Fruit fly (Drosophila melanogaster) whole organism, embryonic: ENCODE data around the gene CG13047.

Experiments
- Atf6 ChIP-seq: fragments of 200-800 bp; sonication (Bioruptor generic); IDR thresholded peaks from 2 replicates; pipeline ENCODE4 v1.3.6; 2022; ENCODE audit warnings: missing biosample characterization, missing genetic modification characterization
- CG10321 ChIP-seq: fragments of 200-800 bp; sonication (Bioruptor generic); IDR thresholded peaks from 2 replicates; pipeline ENCODE4 v1.3.6; 2022; ENCODE audit warnings: missing biosample characterization, missing genetic modification characterization
- CG10654 ChIP-seq: fragments of 200-800 bp; sonication (Bioruptor generic); optimal IDR thresholded peaks from 2 replicates; lab custom pipeline; 2016; ENCODE audit warnings: missing biosample characterization, missing genetic modification characterization
- CG11696 ChIP-seq: fragments of 200-800 bp; sonication (Bioruptor generic); IDR thresholded peaks from 2 replicates; pipeline ENCODE4 v1.3.6; 2022; ENCODE audit warnings: missing biosample characterization, missing genetic modification characterization
- CG12155 ChIP-seq: fragments of 200-800 bp; sonication (Bioruptor generic); optimal IDR thresholded peaks from 3 replicates; lab custom pipeline; 2016; ENCODE audit warnings: missing biosample characterization, missing genetic modification characterization
- CG12744 ChIP-seq: fragments of 200-800 bp; sonication (Bioruptor generic); optimal IDR thresholded peaks from 2 replicates; lab custom pipeline; 2016; ENCODE audit warnings: missing biosample characterization, missing genetic modification characterization
- CG13296 ChIP-seq: fragments of 200-800 bp; sonication (Bioruptor generic); optimal IDR thresholded peaks from 3 replicates; lab custom pipeline; 2018; ENCODE audit warnings: missing biosample characterization, mild to moderate bottlenecking, missing genetic modification characterization
- CG13424 ChIP-seq: fragments of 200-800 bp; sonication (Bioruptor generic); optimal IDR thresholded peaks from 2 replicates; lab custom pipeline; 2019; ENCODE audit warnings: missing biosample characterization, mild to moderate bottlenecking, missing genetic modification characterization, moderate library complexity
- CG13775 ChIP-seq: fragments of 200-800 bp; sonication (Bioruptor generic); optimal IDR thresholded peaks from 3 replicates; lab custom pipeline; 2017; ENCODE audit warnings: missing biosample characterization, mild to moderate bottlenecking, missing genetic modification characterization
- CG14441 ChIP-seq: fragments of 200-800 bp; sonication (Bioruptor generic); IDR thresholded peaks from 2 replicates; pipeline ENCODE4 v1.3.6; 2022; ENCODE audit warnings: missing biosample characterization, missing genetic modification characterization
- CG15073 ChIP-seq: fragments of 200-800 bp; sonication (Bioruptor generic); optimal IDR thresholded peaks from 2 replicates; lab custom pipeline; 2016; ENCODE audit warnings: missing biosample characterization, missing genetic modification characterization
- CG1529 ChIP-seq: fragments of 200-800 bp; sonication (Bioruptor generic); optimal IDR thresholded peaks from 3 replicates; lab custom pipeline; 2018; ENCODE audit warnings: missing biosample characterization, missing genetic modification characterization
- CG1647 ChIP-seq: fragments of 200-800 bp; sonication (Bioruptor generic); optimal IDR thresholded peaks from 3 replicates; lab custom pipeline; 2016; ENCODE audit warnings: missing biosample characterization, missing genetic modification characterization
- CG17328 ChIP-seq: fragments of 200-800 bp; sonication (Bioruptor generic); IDR thresholded peaks from 2 replicates; pipeline ENCODE4 v1.3.6; 2022; ENCODE audit warnings: missing biosample characterization, missing genetic modification characterization
- CG17385 ChIP-seq: fragments of 200-800 bp; sonication (Bioruptor generic); optimal IDR thresholded peaks from 3 replicates; lab custom pipeline; 2018; ENCODE audit warnings: missing biosample characterization, mild to moderate bottlenecking, missing genetic modification characterization
- CG2129 ChIP-seq: fragments of 200-800 bp; sonication (Bioruptor generic); IDR thresholded peaks from 2 replicates; pipeline ENCODE4 v1.3.6; 2022; ENCODE audit warnings: missing biosample characterization, missing genetic modification characterization; ENCODE audit not compliant: partially characterized antibody
- CG30403 ChIP-seq: fragments of 200-800 bp; sonication (Bioruptor generic); optimal IDR thresholded peaks from 3 replicates; lab custom pipeline; 2016; ENCODE audit warnings: missing biosample characterization, missing genetic modification characterization
- CG32767 ChIP-seq: fragments of 200-800 bp; sonication (Bioruptor generic); IDR thresholded peaks from 2 replicates; pipeline ENCODE4 v1.3.6; 2022; ENCODE audit warnings: missing biosample characterization, missing genetic modification characterization
- CG34422 ChIP-seq: fragments of 200-800 bp; sonication (Bioruptor generic); IDR thresholded peaks from 3 replicates; pipeline ENCODE4 v1.3.6; 2022; ENCODE audit warnings: missing biosample characterization, missing genetic modification characterization
- CG9797 ChIP-seq: fragments of 200-800 bp; sonication (Bioruptor generic); optimal IDR thresholded peaks from 3 replicates; lab custom pipeline; 2018; ENCODE audit warnings: missing biosample characterization, mild to moderate bottlenecking, missing genetic modification characterization
- Chrac-16 ChIP-seq: fragments of 200-800 bp; sonication (Bioruptor generic); optimal IDR thresholded peaks from 3 replicates; lab custom pipeline; 2016; ENCODE audit warnings: missing biosample characterization, missing genetic modification characterization
- E2f2 ChIP-seq: fragments of 200-800 bp; sonication (Bioruptor generic); IDR thresholded peaks from 2 replicates; pipeline ENCODE4 v1.3.6; 2022; ENCODE audit warnings: missing biosample characterization, missing genetic modification characterization
- Ets97D ChIP-seq: fragments of 200-800 bp; sonication (Bioruptor generic); optimal IDR thresholded peaks from 3 replicates; lab custom pipeline; 2016; ENCODE audit warnings: missing biosample characterization, missing genetic modification characterization
- Gug ChIP-seq: fragments of 200-800 bp; sonication (Bioruptor generic); IDR thresholded peaks from 4 replicates; pipeline ENCODE4 v1.3.6; 2022; ENCODE audit warnings: missing biosample characterization, missing genetic modification characterization
- HLH4C ChIP-seq: fragments of 200-800 bp; sonication (Bioruptor generic); IDR thresholded peaks from 3 replicates; pipeline ENCODE4 v1.3.6; 2022; ENCODE audit warnings: missing biosample characterization, missing genetic modification characterization; ENCODE audit not compliant: partially characterized antibody
- Hr51 ChIP-seq, 2 experiments: fragments of 200-800 bp; sonication (Bioruptor generic); optimal IDR thresholded peaks; 2 replicates in 1 of 2; 3 replicates in 1 of 2; lab custom pipeline; 2016 to 2018; ENCODE audit warnings: missing biosample characterization in 2 of 2, missing genetic modification characterization in 2 of 2, mild to moderate bottlenecking in 1 of 2, moderate library complexity in 1 of 2
- Max ChIP-seq: fragments of 200-800 bp; sonication (Bioruptor generic); optimal IDR thresholded peaks from 2 replicates; lab custom pipeline; 2016; ENCODE audit warnings: missing biosample characterization, mild to moderate bottlenecking, missing genetic modification characterization
- Meics ChIP-seq: fragments of 200-800 bp; sonication (Bioruptor generic); optimal IDR thresholded peaks from 2 replicates; lab custom pipeline; 2017; ENCODE audit warnings: missing biosample characterization, mild to moderate bottlenecking, missing genetic modification characterization
- Oli ChIP-seq: fragments of 200-800 bp; sonication (Bioruptor generic); optimal IDR thresholded peaks from 2 replicates; lab custom pipeline; 2018; ENCODE audit warnings: missing biosample characterization, mild to moderate bottlenecking, missing genetic modification characterization, moderate library complexity
- Ptx1 ChIP-seq: fragments of 200-800 bp; sonication (Bioruptor generic); IDR thresholded peaks from 2 replicates; pipeline ENCODE4 v1.3.6; 2022; ENCODE audit warnings: missing biosample characterization, missing genetic modification characterization
- Rfx ChIP-seq: fragments of 200-800 bp; sonication (Bioruptor generic); IDR thresholded peaks from 2 replicates; pipeline ENCODE4 v1.3.6; 2022; ENCODE audit warnings: missing biosample characterization, missing genetic modification characterization
- Stat92E ChIP-seq, 3 experiments: fragments of >200 bp in 2 of 3; fragments of 200-800 bp in 1 of 3; sonication (Bioruptor generic) in 1 of 3; optimal IDR thresholded peaks; 2 replicates each; lab custom pipeline; 2017 to 2019; ENCODE audit warnings: missing biosample characterization in 3 of 3, missing genetic modification characterization in 3 of 3, mild to moderate bottlenecking in 1 of 3, moderate library complexity in 1 of 3
- Xbp1 ChIP-seq: fragments of 200-800 bp; sonication (Bioruptor generic); optimal IDR thresholded peaks from 3 replicates; lab custom pipeline; 2016; ENCODE audit warnings: missing biosample characterization, mild to moderate bottlenecking, missing genetic modification characterization
- ap ChIP-seq: fragments of 200-800 bp; sonication (Bioruptor generic); IDR thresholded peaks from 2 replicates; pipeline ENCODE4 v1.3.6; 2022; ENCODE audit warnings: missing biosample characterization, missing genetic modification characterization
- ash1 ChIP-seq: fragments of 200-800 bp; sonication (Bioruptor generic); optimal IDR thresholded peaks from 2 replicates; lab custom pipeline; 2018; ENCODE audit warnings: missing biosample characterization, mild to moderate bottlenecking, missing genetic modification characterization
- dysf ChIP-seq: fragments of 200-800 bp; sonication (Bioruptor generic); IDR thresholded peaks from 3 replicates; pipeline ENCODE4 v1.3.6; 2022; ENCODE audit warnings: missing biosample characterization, missing genetic modification characterization
- esg ChIP-seq: fragments of 200-800 bp; sonication (Bioruptor generic); conservative IDR thresholded peaks from 2 replicates; pipeline ENCODE4 v1.3.6; 2022; ENCODE audit warnings: missing biosample characterization, missing genetic modification characterization
- gcm ChIP-seq: fragments of 200-800 bp; sonication (Bioruptor generic); optimal IDR thresholded peaks from 2 replicates; lab custom pipeline; 2019; ENCODE audit warnings: missing biosample characterization, mild to moderate bottlenecking, missing genetic modification characterization, moderate library complexity
- hkb ChIP-seq, 2 experiments: fragments of 200-800 bp in 1 of 2; fragments of >200 bp in 1 of 2; sonication (Bioruptor generic) in 1 of 2; IDR thresholded peaks in 1 of 2; optimal IDR thresholded peaks in 1 of 2; 2 replicates each; pipeline versions ENCODE4 v1.3.6 to Lab custom; 2017 to 2022; ENCODE audit warnings: missing biosample characterization in 1 of 2, missing genetic modification characterization in 1 of 2
- onecut ChIP-seq: fragments of 200-800 bp; sonication (Bioruptor generic); IDR thresholded peaks from 2 replicates; pipeline ENCODE4 v1.3.6; 2022; ENCODE audit warnings: missing biosample characterization, missing genetic modification characterization
- prd ChIP-seq, 3 experiments: fragments of >200 bp in 2 of 3; fragments of 200-800 bp in 1 of 3; sonication (Bioruptor generic) in 1 of 3; optimal IDR thresholded peaks in 2 of 3; IDR thresholded peaks in 1 of 3; 2 replicates in 2 of 3; 3 replicates in 1 of 3; pipeline versions ENCODE4 v1.3.6 to Lab custom; 2017 to 2022; ENCODE audit warnings: missing biosample characterization in 1 of 3, missing genetic modification characterization in 1 of 3
- pum ChIP-seq: fragments of 200-800 bp; sonication (Bioruptor generic); optimal IDR thresholded peaks from 2 replicates; lab custom pipeline; 2016; ENCODE audit warnings: missing biosample characterization, missing genetic modification characterization
- sens ChIP-seq: fragments of 200-800 bp; sonication (Bioruptor generic); peaks from one replicate; lab custom pipeline; 2016; ENCODE audit warnings: missing biosample characterization, missing genetic modification characterization
- sisA ChIP-seq: fragments of 200-800 bp; sonication (Bioruptor generic); IDR thresholded peaks from 2 replicates; pipeline ENCODE4 v1.3.6; 2022; ENCODE audit warnings: missing biosample characterization, missing genetic modification characterization
- stc ChIP-seq: fragments of 200-800 bp; sonication (Bioruptor generic); IDR thresholded peaks from 2 replicates; pipeline ENCODE4 v1.3.6; 2022; ENCODE audit warnings: missing biosample characterization, missing genetic modification characterization
- tap ChIP-seq: fragments of 200-800 bp; optimal IDR thresholded peaks from 3 replicates; lab custom pipeline; 2019; ENCODE audit warnings: missing biosample characterization, mild to moderate bottlenecking, missing genetic modification characterization, moderate library complexity
- tgo ChIP-seq: fragments of 200-800 bp; sonication (Bioruptor generic); IDR thresholded peaks from 3 replicates; pipeline ENCODE4 v1.3.6; 2022; ENCODE audit warnings: missing biosample characterization, missing genetic modification characterization
- tin ChIP-seq: fragments of 200-800 bp; sonication (Bioruptor generic); optimal IDR thresholded peaks from 3 replicates; lab custom pipeline; 2016; ENCODE audit warnings: missing biosample characterization, missing genetic modification characterization
- vvl ChIP-seq: fragments of 200-800 bp; sonication (Bioruptor generic); IDR thresholded peaks from 2 replicates; pipeline ENCODE4 v1.3.6; 2022; ENCODE audit warnings: missing biosample characterization, missing genetic modification characterization

Gene CG13047

dm6 chr3L:16289067-16289466 lies 3.9 kb upstream of the CG13047 start (continued):
- TF ChIP-seq Meics (GFP tag; lab: Kevin White, UChicago): peak; percentile 39
- TF ChIP-seq Gug (GFP tag; lab: Robert Waterston, UW): 0 out of 4 replicates have a peak, but pooled peaks have one; percentile 13
- TF ChIP-seq CG12744 (GFP tag; lab: Kevin White, UChicago): no peak
- peak; percentile 43; the same call in 1 of the 3 replicates for TF ChIP-seq tgo (GFP tag; lab: Robert Waterston, UW)
- no peak for TF ChIP-seq hkb (optimal IDR thresholded peaks at IDR 0.05; lab: Kevin White, UChicago)
- peak; percentile 66 for TF ChIP-seq hkb (GFP tag; IDR thresholded peaks at IDR 0.05; lab: Robert Waterston, UW)
- peak; percentile 61; the same call in 2 of the 3 replicates for TF ChIP-seq dysf (GFP tag; lab: Robert Waterston, UW)
- no peak for TF ChIP-seq Ets97D
- TF ChIP-seq sisA (GFP tag; lab: Robert Waterston, UW): peak; percentile 15; the same call in 1 of the 2 replicates
- TF ChIP-seq CG10321 (GFP tag; lab: Robert Waterston, UW): 0 out of 2 replicates have a peak, but pooled peaks have one; percentile 9
- 0 out of 2 replicates have a peak, but pooled peaks have one; percentile 43 for TF ChIP-seq Ptx1
- no peak for TF ChIP-seq CG9797 (GFP tag; lab: Kevin White, UChicago)
- TF ChIP-seq CG32767: peak; percentile 46; the same call in 1 of the 2 replicates
- TF ChIP-seq CG13424 (tag; lab: Kevin White, UChicago): peak; percentile 41
- TF ChIP-seq CG30403 (GFP tag; lab: Kevin White, UChicago): peak; percentile 48
- TF ChIP-seq CG10654 (GFP tag; lab: Kevin White, UChicago): peak; percentile 2
- peak; percentile 11 for TF ChIP-seq CG13775 (GFP tag; lab: Kevin White, UChicago)
- no peak for TF ChIP-seq CG2129 (GFP tag; lab: Robert Waterston, UW)
- TF ChIP-seq Stat92E (GFP tag; optimal IDR thresholded peaks at IDR 0.05; lab: Kevin White, UChicago): no peak
- no peak for TF ChIP-seq Max (GFP tag; lab: Kevin White, UChicago)
- TF ChIP-seq CG15073 (GFP tag; lab: Kevin White, UChicago): no peak
- TF ChIP-seq pum (GFP tag; lab: Kevin White, UChicago): no peak
- peak; percentile 9 for TF ChIP-seq Chrac-16 (GFP tag; lab: Kevin White, UChicago)
- TF ChIP-seq vvl: peak; percentile 40; the same call in 1 of the 2 replicates
- no peak for TF ChIP-seq CG1647 (GFP tag; lab: Kevin White, UChicago)
- TF ChIP-seq Atf6 (GFP tag; lab: Robert Waterston, UW): peak; percentile 38; the same call in 1 of the 2 replicates
- TF ChIP-seq Oli (tag; lab: Kevin White, UChicago): peak; percentile 61
- TF ChIP-seq ash1: no peak
- TF ChIP-seq tap (tag; lab: Kevin White, UChicago): peak; percentile 5
- TF ChIP-seq sens (GFP tag; lab: Kevin White, UChicago): no peak
- TF ChIP-seq Xbp1 (GFP tag; lab: Kevin White, UChicago): peak; percentile 56
- peak; percentile 39 for TF ChIP-seq CG13296 (GFP tag; lab: Kevin White, UChicago)
- TF ChIP-seq ap (GFP tag; lab: Robert Waterston, UW): peak; percentile 65
- 0 out of 2 replicates have a peak, but pooled peaks have one; percentile 26 for TF ChIP-seq stc (GFP tag; lab: Robert Waterston, UW)
- TF ChIP-seq CG1529 (GFP tag; lab: Kevin White, UChicago): no peak
- TF ChIP-seq Hr51 (GFP tag; optimal IDR thresholded peaks at IDR 0.05; lab: Kevin White, UChicago): peak in 1 of 2 experiments; percentile 69
- TF ChIP-seq prd (optimal IDR thresholded peaks at IDR 0.05; lab: Kevin White, UChicago): no peak
- peak; percentile 38; the same call in 1 of the 3 replicates for TF ChIP-seq prd (GFP tag; IDR thresholded peaks at IDR 0.05; lab: Robert Waterston, UW)
- TF ChIP-seq CG14441 (GFP tag; lab: Robert Waterston, UW): peak; percentile 33; the same call in 1 of the 2 replicates
- peak; percentile 44; the same call in 1 of the 2 replicates for TF ChIP-seq CG11696 (GFP tag; lab: Robert Waterston, UW)
- TF ChIP-seq CG17385 (GFP tag; lab: Kevin White, UChicago): peak; percentile 13
- TF ChIP-seq E2f2 (GFP tag; lab: Robert Waterston, UW): peak; percentile 22; the same call in 1 of the 2 replicates
- peak; percentile 10 for TF ChIP-seq tin (GFP tag; lab: Kevin White, UChicago)
- peak; percentile 64; the same call in 1 of the 2 replicates for TF ChIP-seq esg
- peak; percentile 3 for TF ChIP-seq CG12155 (GFP tag; lab: Kevin White, UChicago)
- peak; percentile 44; the same call in 1 of the 2 replicates for TF ChIP-seq CG17328 (GFP tag; lab: Robert Waterston, UW)
- peak; percentile 38; the same call in 1 of the 2 replicates for TF ChIP-seq Rfx (GFP tag; lab: Robert Waterston, UW)
- TF ChIP-seq HLH4C (GFP tag; lab: Robert Waterston, UW): no peak
- TF ChIP-seq CG34422: peak; percentile 50; the same call in 1 of the 3 replicates
- TF ChIP-seq onecut (GFP tag; lab: Robert Waterston, UW): 0 out of 2 replicates have a peak, but pooled peaks have one; percentile 7
- no peak for TF ChIP-seq gcm (GFP tag; lab: Kevin White, UChicago)
